Fruit fly (Drosophila melanogaster) whole organism: ENCODE data around the gene CSN8.

ENCODE experiments used
- CG8478 ChIP-seq: fragments of >200 bp; optimal IDR thresholded peaks from 2 replicates; lab custom pipeline; 2018; ENCODE audit warnings: inconsistent platforms
- Dll ChIP-seq: fragments of >200 bp; optimal IDR thresholded peaks from 2 replicates; lab custom pipeline; 2017
- EcR ChIP-seq, 2 experiments: fragments of >200 bp; optimal IDR thresholded peaks; 2 replicates each; lab custom pipeline; 2017; ENCODE audit warnings: missing biosample characterization in 2 of 2, missing genetic modification characterization in 2 of 2, missing genetic modification reagents in 2 of 2
- pan ChIP-seq: fragments of >200 bp; optimal IDR thresholded peaks from 2 replicates; lab custom pipeline; 2017
- psq ChIP-seq: fragments of >200 bp; optimal IDR thresholded peaks from 2 replicates; lab custom pipeline; 2017
- usp ChIP-seq: fragments of >200 bp; optimal IDR thresholded peaks from 2 replicates; lab custom pipeline; 2017; ENCODE audit warnings: missing biosample characterization, missing genetic modification characterization, mixed read lengths

The CSN8 gene

dm6 chr2L:8362955-8363285 is 1.7 kb upstream of the CSN8 start:
- TF ChIP-seq usp (GFP tag; lab: Kevin White, UChicago) (no peak), psq (lab: Kevin White, UChicago) (no peak), EcR (GFP tag; optimal IDR thresholded peaks at IDR 0.05; lab: Kevin White, UChicago) (no peak), pan (lab: Kevin White, UChicago) (no peak), Dll (lab: Kevin White, UChicago) (no peak)

dm6 chr2L:8365701-8366643 is 1.3 kb downstream of the CSN8 start, which contains the start of gene Pp2A-29B:
Gene Pp2A-29B (plus strand): TSS chr2L:8366038.
- TF ChIP-seq psq (lab: Kevin White, UChicago): no peak
- no peak for TF ChIP-seq CG8478 (lab: Kevin White, UChicago)
- TF ChIP-seq usp (GFP tag; lab: Kevin White, UChicago): no peak
- TF ChIP-seq EcR (GFP tag; optimal IDR thresholded peaks at IDR 0.05; lab: Kevin White, UChicago): no peak
- no peak for TF ChIP-seq Dll (lab: Kevin White, UChicago)

DNA sequence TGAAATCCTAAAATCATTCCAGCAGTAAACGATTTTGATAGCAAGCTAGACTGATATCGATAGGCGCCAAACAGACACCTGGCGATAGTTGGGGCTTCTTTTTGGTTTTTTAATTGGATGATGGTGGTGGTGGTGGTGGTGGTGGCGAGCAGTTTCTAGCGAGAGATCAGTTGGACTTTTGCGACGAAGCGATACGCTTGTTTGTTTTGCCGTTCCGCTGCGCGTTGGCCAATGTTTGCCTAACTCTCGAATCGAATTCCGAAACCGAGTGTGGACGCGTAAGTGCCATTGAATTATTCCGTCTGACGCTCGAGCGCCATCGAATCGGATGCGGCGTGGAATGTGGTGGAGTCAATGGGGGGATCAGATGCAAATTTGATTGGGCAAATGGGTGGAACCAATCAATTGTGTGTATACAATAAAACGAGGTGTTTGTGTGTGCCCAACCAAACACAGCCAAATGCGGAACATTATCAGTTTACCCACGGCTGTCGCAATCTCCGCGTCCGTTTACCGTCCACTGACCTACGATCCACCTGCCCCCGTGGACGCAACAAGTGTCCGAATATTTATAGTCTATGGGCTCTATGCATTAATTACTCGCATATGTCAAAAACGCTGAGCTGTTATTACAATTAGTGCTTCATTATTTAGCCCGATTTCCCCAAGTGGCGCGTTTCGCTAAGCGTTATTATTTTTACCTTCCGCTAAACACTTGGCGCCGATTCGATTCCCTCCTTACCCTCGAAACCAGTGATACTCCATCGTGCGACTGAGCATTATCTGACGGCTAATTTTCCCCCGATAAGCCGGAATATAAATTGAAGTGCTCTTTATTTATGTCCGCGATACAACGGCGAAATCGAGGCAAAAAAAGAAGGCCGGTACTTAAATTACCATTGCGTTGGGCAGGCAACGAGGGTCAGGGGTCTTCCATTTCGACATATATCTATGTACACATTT is 6.0 kb downstream of the CSN8 start, which contains the start of gene CG17292:
Gene CG17292, plus strand, starts transcription at position 91 of the 963 bp plus-strand sequence.
- no peak for TF ChIP-seq usp (GFP tag; lab: Kevin White, UChicago)
- no peak for TF ChIP-seq CG8478 (lab: Kevin White, UChicago)
- no peak for TF ChIP-seq pan (lab: Kevin White, UChicago)
- TF ChIP-seq Dll (lab: Kevin White, UChicago): no peak

DNA sequence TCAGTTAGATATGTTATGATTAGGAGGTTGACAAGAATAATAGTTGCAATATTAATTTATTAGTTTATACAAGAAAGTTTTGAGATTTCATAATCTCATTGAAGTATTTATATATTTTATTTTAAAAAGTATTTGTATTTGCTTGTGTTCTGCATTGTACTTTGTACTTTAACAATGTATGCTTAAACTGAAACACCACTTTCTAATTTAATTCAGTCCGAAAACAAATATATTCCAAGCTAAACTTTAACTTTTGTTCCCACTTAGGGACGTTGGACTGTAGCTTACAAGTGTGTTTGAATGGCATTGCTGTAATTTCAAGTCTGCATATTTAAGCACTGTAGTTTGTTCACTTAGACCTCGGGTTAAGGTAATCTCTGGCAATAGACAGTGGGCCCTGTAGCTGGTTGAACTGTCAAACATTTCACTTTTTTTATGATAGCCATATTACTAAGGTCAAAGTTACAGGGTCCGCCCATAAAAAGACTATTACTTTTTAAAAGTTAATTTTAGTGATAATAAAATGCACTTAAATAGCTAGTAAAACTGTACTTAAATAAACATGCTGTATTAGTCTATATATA is 6.8 kb downstream of the CSN8 start:
- TF ChIP-seq CG8478 (lab: Kevin White, UChicago): no peak
- no peak for TF ChIP-seq Dll (lab: Kevin White, UChicago)
- no peak for TF ChIP-seq pan (lab: Kevin White, UChicago)
- TF ChIP-seq EcR (GFP tag; optimal IDR thresholded peaks at IDR 0.05; lab: Kevin White, UChicago): no peak
- TF ChIP-seq psq (lab: Kevin White, UChicago): no peak
- no peak for TF ChIP-seq usp (GFP tag; lab: Kevin White, UChicago)

DNA sequence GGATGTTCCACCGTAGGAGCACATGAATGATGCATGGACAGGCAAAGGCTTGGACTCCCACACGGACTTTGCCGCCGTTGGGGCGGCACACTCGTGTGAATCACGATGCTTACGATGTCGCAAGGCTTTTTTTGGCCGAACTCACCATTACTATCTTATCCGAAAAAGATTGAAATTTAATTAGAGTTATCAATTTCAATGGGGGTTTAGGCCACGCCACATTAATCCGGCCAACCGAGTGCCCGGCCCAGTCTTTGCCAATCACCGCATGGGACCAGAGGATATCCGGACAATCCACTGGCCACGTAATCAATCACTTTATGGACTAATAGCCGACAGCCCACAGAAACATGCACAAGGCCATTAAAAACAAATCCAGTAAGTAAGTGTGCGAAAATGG is 7.6 kb downstream of the CSN8 start:
- TF ChIP-seq Dll (lab: Kevin White, UChicago) (no peak), usp (GFP tag; lab: Kevin White, UChicago) (no peak)

DNA sequence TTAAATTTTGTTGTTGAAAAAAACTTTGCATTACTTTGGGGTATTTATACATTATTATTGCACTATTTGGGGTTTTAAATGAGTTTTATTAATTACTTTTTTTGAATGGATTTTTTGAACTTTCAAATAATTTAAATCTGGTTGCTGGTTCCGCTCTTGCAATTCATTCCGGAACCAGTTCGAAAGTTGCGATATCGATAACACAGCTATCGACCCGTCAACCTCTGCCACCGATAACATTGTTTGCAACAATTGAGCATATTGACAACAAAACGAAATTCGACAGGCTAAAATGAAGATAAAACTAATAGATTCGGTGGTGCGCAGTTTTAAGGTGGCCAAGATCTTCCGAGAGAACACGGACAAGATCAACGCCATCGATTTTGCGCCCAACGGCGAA is 9.6 kb downstream of the CSN8 start, which contains the start of gene Wdr82:
Gene Wdr82, plus strand, starts transcription at position 227 of the 400 bp plus-strand sequence.
- TF ChIP-seq CG8478 (lab: Kevin White, UChicago) (no peak), Dll (lab: Kevin White, UChicago) (no peak), pan (lab: Kevin White, UChicago) (no peak), psq (lab: Kevin White, UChicago) (no peak), usp (GFP tag; lab: Kevin White, UChicago) (no peak), EcR (GFP tag; optimal IDR thresholded peaks at IDR 0.05; lab: Kevin White, UChicago) (no peak)

dm6 chr2L:8376717-8377116 is 12.1 kb downstream of the CSN8 start, which contains the start of the genes CG13390 and CG17294:
Gene CG13390 (minus strand): TSS chr2L:8376797.
Gene CG17294 (plus strand): TSS chr2L:8377035.
- TF ChIP-seq psq (lab: Kevin White, UChicago): no peak
- no peak for TF ChIP-seq EcR (GFP tag; optimal IDR thresholded peaks at IDR 0.05; lab: Kevin White, UChicago)
- no peak for TF ChIP-seq Dll (lab: Kevin White, UChicago)
- TF ChIP-seq CG8478 (lab: Kevin White, UChicago): no peak
- no peak for TF ChIP-seq pan (lab: Kevin White, UChicago)
- no peak for TF ChIP-seq usp (GFP tag; lab: Kevin White, UChicago)

dm6 chr2L:8381508-8382036 is 16.9 kb downstream of the CSN8 start, which contains the start of gene AlaRS:
Gene AlaRS (minus strand): TSS chr2L:8381764.
- TF ChIP-seq pan (lab: Kevin White, UChicago): no peak
- TF ChIP-seq psq (lab: Kevin White, UChicago): no peak
- TF ChIP-seq CG8478 (lab: Kevin White, UChicago): no peak
- TF ChIP-seq Dll (lab: Kevin White, UChicago): no peak
- no peak for TF ChIP-seq EcR (GFP tag; optimal IDR thresholded peaks at IDR 0.05; lab: Kevin White, UChicago)
- TF ChIP-seq usp (GFP tag; lab: Kevin White, UChicago): no peak

DNA sequence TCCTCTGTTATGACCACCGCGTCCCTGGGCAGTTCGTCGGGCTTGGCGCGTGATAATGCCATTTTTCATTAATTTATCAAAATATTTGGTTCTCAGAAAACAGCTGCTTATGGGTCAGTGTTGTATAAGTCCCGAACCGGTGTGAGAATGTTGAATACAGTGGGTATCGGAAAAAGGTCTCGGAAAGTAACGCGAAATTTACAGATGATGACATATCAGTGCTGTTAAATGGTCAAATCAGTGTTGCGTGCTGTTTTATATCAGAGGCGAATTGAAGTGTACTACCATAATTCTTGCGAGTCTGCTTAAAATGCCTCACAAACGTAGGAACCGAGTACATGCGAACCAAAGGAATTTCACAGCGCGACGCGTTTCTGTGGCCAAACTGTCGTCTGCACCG is 18.0 kb downstream of the CSN8 start, which contains the start of the genes CG13392 and Rcd4:
Gene CG13392, minus strand, starts transcription at position 162 of the 400 bp plus-strand sequence.
Gene Rcd4, plus strand, starts transcription at position 216 of the 400 bp plus-strand sequence.
- no peak for TF ChIP-seq EcR (GFP tag; optimal IDR thresholded peaks at IDR 0.05; lab: Kevin White, UChicago)
- TF ChIP-seq Dll (lab: Kevin White, UChicago): no peak
- TF ChIP-seq psq (lab: Kevin White, UChicago): no peak
- no peak for TF ChIP-seq pan (lab: Kevin White, UChicago)
- TF ChIP-seq usp (GFP tag; lab: Kevin White, UChicago): no peak
- TF ChIP-seq CG8478 (lab: Kevin White, UChicago): no peak

dm6 chr2L:8384108-8384601 is 19.5 kb downstream of the CSN8 start, which contains the start of the genes Dad1 and CG13384:
Gene Dad1 (minus strand): TSS chr2L:8384137.
Gene CG13384 (plus strand): TSS chr2L:8384455.
- TF ChIP-seq Dll (lab: Kevin White, UChicago): no peak
- no peak for TF ChIP-seq CG8478 (lab: Kevin White, UChicago)
- no peak for TF ChIP-seq usp (GFP tag; lab: Kevin White, UChicago)
- TF ChIP-seq EcR (GFP tag; optimal IDR thresholded peaks at IDR 0.05; lab: Kevin White, UChicago): no peak
- no peak for TF ChIP-seq pan (lab: Kevin White, UChicago)
- no peak for TF ChIP-seq psq (lab: Kevin White, UChicago)
